Worm (Caenorhabditis elegans) whole organism, L1 larva: Measurements from ENCODE around the gene taap-1.

Source experiments
- C16A3.4 ChIP-seq: fragments of 150-350 bp; optimal IDR thresholded peaks from 2 replicates; lab custom pipeline; 2014; ENCODE audit warnings: missing biosample characterization, missing genetic modification characterization
- F16B12.6 ChIP-seq: fragments of 150-350 bp; optimal IDR thresholded peaks from 2 replicates; lab custom pipeline; 2014; ENCODE audit warnings: missing biosample characterization, missing genetic modification characterization
- ama-1 ChIP-seq: fragments of 150-350 bp; optimal IDR thresholded peaks from 2 replicates; lab custom pipeline; 2014
- blmp-1 ChIP-seq: fragments of 150-350 bp; optimal IDR thresholded peaks from 2 replicates; lab custom pipeline; 2014; ENCODE audit warnings: missing biosample characterization, missing genetic modification characterization
- ceh-63 ChIP-seq: fragments of 200-800 bp; sonication (Bioruptor generic); optimal IDR thresholded peaks from 2 replicates; lab custom pipeline; 2018; ENCODE audit warnings: mild to moderate bottlenecking, missing genetic modification characterization, missing compliant biosample characterization
- ceh-82 ChIP-seq, 3 experiments: fragments of 150-350 bp in 1 of 3; sonication (generic microtip) in 2 of 3; optimal IDR thresholded peaks; 2 replicates each; lab custom pipeline; 2014 to 2017; ENCODE audit warnings: missing biosample characterization in 3 of 3, missing genetic modification characterization in 3 of 3
- ceh-90 ChIP-seq: sonication (generic microtip); optimal IDR thresholded peaks from 2 replicates; lab custom pipeline; 2016; ENCODE audit warnings: missing genetic modification characterization, missing compliant biosample characterization
- dpl-1 ChIP-seq, 3 experiments: fragments of 150-350 bp in 2 of 3; sonication (generic microtip) in 1 of 3; optimal IDR thresholded peaks; 2 replicates each; lab custom pipeline; 2014 to 2017; ENCODE audit warnings: missing biosample characterization in 3 of 3, missing genetic modification characterization in 3 of 3, missing genetic modification reagents in 3 of 3
- efl-1 ChIP-seq, 4 experiments: fragments of 150-350 bp; optimal IDR thresholded peaks in 3 of 4; peaks in 1 of 4; 1 replicate in 1 of 4; 2 replicates in 3 of 4; lab custom pipeline; 2014; ENCODE audit warnings: missing biosample characterization in 2 of 4, missing genetic modification characterization in 2 of 4, missing genetic modification reagents in 2 of 4
- egl-13 ChIP-seq: sonication (generic microtip); optimal IDR thresholded peaks from 2 replicates; lab custom pipeline; 2016; ENCODE audit warnings: missing genotype, missing genetic modification reagents, missing genetic modification characterization, missing compliant biosample characterization
- egl-27 ChIP-seq, 2 experiments: fragments of 150-350 bp in 1 of 2; sonication (generic microtip); optimal IDR thresholded peaks; 3 replicates each; lab custom pipeline; 2017 to 2018; ENCODE audit warnings: missing biosample characterization in 2 of 2, missing genetic modification characterization in 2 of 2, missing genetic modification reagents in 2 of 2
- elt-3 ChIP-seq, 6 experiments: fragments of 150-350 bp in 1 of 6; sonication (generic microtip); optimal IDR thresholded peaks; 2 replicates each; lab custom pipeline; 2017 to 2018; ENCODE audit warnings: missing biosample characterization in 6 of 6, missing genetic modification characterization in 6 of 6, inconsistent platforms in 1 of 6
- fkh-8 ChIP-seq: sonication (generic microtip); optimal IDR thresholded peaks from 2 replicates; lab custom pipeline; 2016; ENCODE audit warnings: mild to moderate bottlenecking, missing genetic modification characterization, missing compliant biosample characterization
- hpl-2 ChIP-seq: fragments of 150-350 bp; optimal IDR thresholded peaks from 2 replicates; lab custom pipeline; 2014; ENCODE audit warnings: missing biosample characterization, missing genetic modification reagents, missing genetic modification characterization
- irx-1 ChIP-seq: sonication (generic microtip); optimal IDR thresholded peaks from 2 replicates; lab custom pipeline; 2016; ENCODE audit warnings: missing genetic modification characterization, missing compliant biosample characterization
- isw-1 ChIP-seq: fragments of 200-800 bp; sonication (Bioruptor generic); IDR thresholded peaks from 2 replicates; pipeline ENCODE4 v1.3.6; 2022; ENCODE audit warnings: missing genetic modification characterization, missing compliant biosample characterization
- jun-1 ChIP-seq: fragments of 150-350 bp; optimal IDR thresholded peaks from 2 replicates; lab custom pipeline; 2014; ENCODE audit warnings: missing biosample characterization, missing genetic modification reagents, missing genetic modification characterization
- lin-13 ChIP-seq: fragments of 150-350 bp; optimal IDR thresholded peaks from 2 replicates; lab custom pipeline; 2014; ENCODE audit warnings: missing biosample characterization, missing genetic modification reagents, missing genetic modification characterization
- lin-14 ChIP-seq: fragments of 200-800 bp; sonication (Bioruptor generic); optimal IDR thresholded peaks from 2 replicates; lab custom pipeline; 2018; ENCODE audit warnings: mild to moderate bottlenecking, missing genetic modification characterization, moderate library complexity, missing compliant biosample characterization
- lin-15B ChIP-seq: fragments of 150-350 bp; sonication (generic microtip); optimal IDR thresholded peaks from 3 replicates; lab custom pipeline; 2014; ENCODE audit warnings: missing biosample characterization, missing genetic modification characterization
- lin-35 ChIP-seq, 2 experiments: fragments of 150-350 bp; optimal IDR thresholded peaks; 2 replicates each; lab custom pipeline; 2014; ENCODE audit warnings: missing biosample characterization in 2 of 2, missing genetic modification characterization in 2 of 2, missing genetic modification reagents in 2 of 2
- lin-39 ChIP-seq: fragments of 150-350 bp; optimal IDR thresholded peaks from 2 replicates; lab custom pipeline; 2014; ENCODE audit warnings: missing biosample characterization, missing genetic modification reagents, missing genetic modification characterization
- lsy-2 ChIP-seq, 2 experiments: fragments of 150-350 bp; optimal IDR thresholded peaks; 2 replicates each; lab custom pipeline; 2014; ENCODE audit warnings: missing biosample characterization in 2 of 2, missing genetic modification characterization in 2 of 2
- mab-9 ChIP-seq: fragments of 200-800 bp; sonication (Bioruptor generic); IDR thresholded peaks from 2 replicates; pipeline ENCODE4 v1.3.6; 2022; ENCODE audit warnings: missing genetic modification reagents, missing genetic modification characterization, missing compliant biosample characterization
- mdl-1 ChIP-seq, 2 experiments: fragments of 150-350 bp; optimal IDR thresholded peaks; 2 replicates each; lab custom pipeline; 2014 to 2017; ENCODE audit warnings: missing biosample characterization in 2 of 2, missing genetic modification characterization in 2 of 2, inconsistent platforms in 1 of 2
- mep-1 ChIP-seq: fragments of 150-350 bp; optimal IDR thresholded peaks from 2 replicates; lab custom pipeline; 2014; ENCODE audit warnings: missing biosample characterization, missing genetic modification characterization
- nhr-12 ChIP-seq: sonication (generic microtip); optimal IDR thresholded peaks from 2 replicates; lab custom pipeline; 2017; ENCODE audit warnings: missing biosample characterization, missing genetic modification characterization
- nhr-19 ChIP-seq: fragments of 200-800 bp; sonication (Bioruptor generic); conservative IDR thresholded peaks from 2 replicates; pipeline ENCODE4 v1.3.6; 2022; ENCODE audit warnings: missing genetic modification characterization, missing compliant biosample characterization
- nhr-20 ChIP-seq: sonication (generic microtip); optimal IDR thresholded peaks from 2 replicates; lab custom pipeline; 2016; ENCODE audit warnings: mild to moderate bottlenecking, missing genetic modification characterization, missing compliant biosample characterization
- nhr-47 ChIP-seq: sonication (generic microtip); optimal IDR thresholded peaks from 2 replicates; lab custom pipeline; 2016; ENCODE audit warnings: mild to moderate bottlenecking, missing genetic modification characterization, moderate library complexity, missing compliant biosample characterization
- nhr-71 ChIP-seq: sonication (generic microtip); optimal IDR thresholded peaks from 2 replicates; lab custom pipeline; 2016; ENCODE audit warnings: mild to moderate bottlenecking, missing genetic modification characterization, moderate library complexity, missing compliant biosample characterization
- nhr-76 ChIP-seq: sonication (generic microtip); optimal IDR thresholded peaks from 2 replicates; lab custom pipeline; 2017; ENCODE audit warnings: missing biosample characterization, missing genetic modification characterization
- nhr-77 ChIP-seq: fragments of 150-350 bp; optimal IDR thresholded peaks from 2 replicates; lab custom pipeline; 2014; ENCODE audit warnings: missing biosample characterization, missing genetic modification characterization
- nhr-85 ChIP-seq: sonication (generic microtip); peaks from one replicate; lab custom pipeline; 2016; ENCODE audit warnings: missing genetic modification characterization, inconsistent platforms, missing compliant biosample characterization
- nhr-90 ChIP-seq: sonication (generic microtip); optimal IDR thresholded peaks from 2 replicates; lab custom pipeline; 2016; ENCODE audit warnings: mild to moderate bottlenecking, missing genetic modification characterization, missing compliant biosample characterization; ENCODE audit not compliant: poor library complexity
- pag-3 ChIP-seq: sonication (generic microtip); optimal IDR thresholded peaks from 2 replicates; lab custom pipeline; 2017; ENCODE audit warnings: missing genetic modification characterization, mild to moderate bottlenecking, missing compliant biosample characterization, antibody characterized with exemption, borderline replicate concordance; ENCODE audit not compliant: insufficient read depth
- pqm-1 ChIP-seq: sonication (generic microtip); optimal IDR thresholded peaks from 3 replicates; lab custom pipeline; 2017; ENCODE audit warnings: missing biosample characterization, missing genetic modification characterization
- rnt-1 ChIP-seq: sonication (generic microtip); optimal IDR thresholded peaks from 2 replicates; lab custom pipeline; 2016; ENCODE audit warnings: mild to moderate bottlenecking, missing genetic modification characterization, moderate library complexity, missing compliant biosample characterization
- skn-1 ChIP-seq: fragments of 150-350 bp; optimal IDR thresholded peaks from 2 replicates; lab custom pipeline; 2014; ENCODE audit warnings: missing biosample characterization, missing genetic modification characterization
- snpc-4 ChIP-seq: fragments of 150-350 bp; optimal IDR thresholded peaks from 2 replicates; lab custom pipeline; 2014; ENCODE audit warnings: missing biosample characterization, missing genetic modification characterization
- snu-23 ChIP-seq: sonication (generic microtip); optimal IDR thresholded peaks from 2 replicates; lab custom pipeline; 2016; ENCODE audit warnings: missing genetic modification characterization, missing compliant biosample characterization
- swsn-7 ChIP-seq: sonication (generic microtip); optimal IDR thresholded peaks from 2 replicates; lab custom pipeline; 2016; ENCODE audit warnings: missing genetic modification characterization, missing compliant biosample characterization
- tbx-2 ChIP-seq: sonication (generic microtip); optimal IDR thresholded peaks from 2 replicates; lab custom pipeline; 2016; ENCODE audit warnings: missing genetic modification characterization, missing compliant biosample characterization
- unc-130 ChIP-seq: fragments of 150-350 bp; optimal IDR thresholded peaks from 2 replicates; lab custom pipeline; 2017; ENCODE audit warnings: missing biosample characterization, missing genetic modification characterization, inconsistent platforms
- unc-62 ChIP-seq: fragments of 150-350 bp; optimal IDR thresholded peaks from 2 replicates; lab custom pipeline; 2014; ENCODE audit warnings: missing biosample characterization, missing genetic modification reagents, missing genetic modification characterization
- vab-15 ChIP-seq: sonication (generic microtip); optimal IDR thresholded peaks from 2 replicates; lab custom pipeline; 2017; ENCODE audit warnings: missing genotype, mild to moderate bottlenecking, missing genetic modification characterization, missing compliant biosample characterization
- xbp-1 ChIP-seq: sonication (generic microtip); optimal IDR thresholded peaks from 2 replicates; lab custom pipeline; 2016; ENCODE audit warnings: missing genetic modification characterization, missing compliant biosample characterization
- ztf-4 ChIP-seq: fragments of 150-350 bp; optimal IDR thresholded peaks from 2 replicates; lab custom pipeline; 2014; ENCODE audit warnings: missing biosample characterization, missing genetic modification characterization

taap-1 gene

ce11 chrII:8442717-8443223 lies 40.9 kb downstream of the taap-1 start, which contains the start of gene eif-3.G:
Gene eif-3.G, plus strand, starts transcription at chrII:8442767.
- TF ChIP-seq efl-1 (optimal IDR thresholded peaks at IDR 0.05; lab: Kevin White, UChicago): no peak
- TF ChIP-seq efl-1 (GFP tag; optimal IDR thresholded peaks at IDR 0.05 in 1 of 2; lab: Kevin White, UChicago): peak in 1 of 2 experiments; percentile 88
- TF ChIP-seq irx-1: no peak
- no peak for TF ChIP-seq mdl-1 (tag; optimal IDR thresholded peaks at IDR 0.05; lab: Kevin White, UChicago)
- no peak for TF ChIP-seq egl-27 (tag; optimal IDR thresholded peaks at IDR 0.05; lab: Kevin White, UChicago)
- no peak for TF ChIP-seq lin-14 (GFP tag; lab: Kevin White, UChicago)
- TF ChIP-seq ztf-4 (tag; lab: Kevin White, UChicago): no peak
- TF ChIP-seq nhr-90 (tag; lab: Kevin White, UChicago): no peak
- TF ChIP-seq unc-62 (GFP tag; lab: Kevin White, UChicago): no peak

ce11 chrII:8442176-8442575 lies 41.5 kb downstream of the taap-1 start:
- TF ChIP-seq nhr-85 (tag; lab: Kevin White, UChicago): peak; percentile 82
- TF ChIP-seq ceh-63 (GFP tag; lab: Kevin White, UChicago): no peak
- TF ChIP-seq vab-15 (tag; lab: Kevin White, UChicago): no peak
- TF ChIP-seq lsy-2 (tag; optimal IDR thresholded peaks at IDR 0.05; lab: Kevin White, UChicago): peak; percentile 85 to 95
- peak in 1 of 2 experiments; percentile 33 for TF ChIP-seq mdl-1 (tag; optimal IDR thresholded peaks at IDR 0.05; lab: Kevin White, UChicago)
- no peak for TF ChIP-seq pqm-1 (tag; lab: Kevin White, UChicago)
- peak; percentile 48 for TF ChIP-seq lin-14 (GFP tag; lab: Kevin White, UChicago)
- peak; percentile 35 for TF ChIP-seq unc-130
- no peak for TF ChIP-seq hpl-2 (GFP tag; lab: Kevin White, UChicago)
- peak; percentile 63 for TF ChIP-seq nhr-47
- TF ChIP-seq ceh-90 (tag; lab: Kevin White, UChicago): no peak
- TF ChIP-seq swsn-7: peak; percentile 47
- no peak for TF ChIP-seq ama-1 (lab: Kevin White, UChicago)
- peak in 2 of 6 experiments; percentile 9 to 46 for TF ChIP-seq elt-3 (tag; optimal IDR thresholded peaks at IDR 0.05; lab: Kevin White, UChicago)
- TF ChIP-seq dpl-1 (GFP tag; optimal IDR thresholded peaks at IDR 0.05; lab: Kevin White, UChicago): peak; percentile 34 to 58 (median 51)
- peak; percentile 24 for TF ChIP-seq snpc-4
- TF ChIP-seq mab-9 (GFP tag; lab: Robert Waterston, UW): no peak
- TF ChIP-seq irx-1: peak; percentile 15
- TF ChIP-seq tbx-2 (tag; lab: Kevin White, UChicago): peak; percentile 38
- no peak for TF ChIP-seq nhr-77 (tag; lab: Kevin White, UChicago)
- no peak for TF ChIP-seq nhr-12 (tag; lab: Kevin White, UChicago)
- peak; percentile 8 for TF ChIP-seq lin-13 (GFP tag; lab: Kevin White, UChicago)
- TF ChIP-seq lin-15B (tag; lab: Kevin White, UChicago): peak; percentile 0
- TF ChIP-seq xbp-1 (tag; lab: Kevin White, UChicago): peak; percentile 44
- no peak for TF ChIP-seq pag-3 (tag; lab: Kevin White, UChicago)
- TF ChIP-seq nhr-71: peak; percentile 71
- TF ChIP-seq mep-1 (tag; lab: Kevin White, UChicago): peak; percentile 65
- TF ChIP-seq F16B12.6 (tag; lab: Kevin White, UChicago): peak; percentile 90
- TF ChIP-seq lin-35 (GFP tag; optimal IDR thresholded peaks at IDR 0.05; lab: Kevin White, UChicago): peak; percentile 45 to 67
- TF ChIP-seq nhr-20 (tag; lab: Kevin White, UChicago): peak; percentile 60
- TF ChIP-seq blmp-1 (tag; lab: Kevin White, UChicago): peak; percentile 63
- no peak for TF ChIP-seq nhr-76 (tag; lab: Kevin White, UChicago)
- TF ChIP-seq egl-13 (tag; lab: Kevin White, UChicago): no peak
- TF ChIP-seq ceh-82 (tag; optimal IDR thresholded peaks at IDR 0.05; lab: Kevin White, UChicago): peak; percentile 14 to 56 (median 37)
- peak; percentile 50 to 61 for TF ChIP-seq efl-1 (optimal IDR thresholded peaks at IDR 0.05; lab: Kevin White, UChicago)
- peak; percentile 56 to 88 for TF ChIP-seq efl-1 (GFP tag; optimal IDR thresholded peaks at IDR 0.05 in 1 of 2; lab: Kevin White, UChicago)
- TF ChIP-seq rnt-1 (tag; lab: Kevin White, UChicago): peak; percentile 30
- TF ChIP-seq jun-1 (tag; lab: Kevin White, UChicago): peak; percentile 26
- TF ChIP-seq fkh-8: no peak
- peak; percentile 54 for TF ChIP-seq snu-23 (GFP tag; lab: Kevin White, UChicago)
- no peak for TF ChIP-seq lin-39 (tag; lab: Kevin White, UChicago)
- TF ChIP-seq isw-1 (GFP tag; lab: Robert Waterston, UW): peak; percentile 8; the same call in 1 of the 2 replicates
- TF ChIP-seq nhr-90 (tag; lab: Kevin White, UChicago): peak; percentile 42
- TF ChIP-seq nhr-19: peak; percentile 31
- no peak for TF ChIP-seq egl-27 (tag; optimal IDR thresholded peaks at IDR 0.05; lab: Kevin White, UChicago)
- TF ChIP-seq skn-1 (tag; lab: Kevin White, UChicago): peak; percentile 9
- peak; percentile 2 for TF ChIP-seq C16A3.4
